Fruit fly (Drosophila melanogaster): ENCODE results near the gene tara.

Gene tara

dm6 chr3R:16260385-16261169 lies 35.1 kb downstream of the tara start (continued):
- TF ChIP-seq pan (optimal IDR thresholded peaks at IDR 0.05), result no peak
- peak in 1 of 2 experiments; percentile 77 for TF ChIP-seq pan (GFP tag; optimal IDR thresholded peaks at IDR 0.05 in 1 of 2, IDR thresholded peaks at IDR 0.05 in 1 of 2)
- TF ChIP-seq disco-r (GFP tag; optimal IDR thresholded peaks at IDR 0.05), result peak; percentile 46
- peak; percentile 64 for TF ChIP-seq CG18599 (GFP tag; optimal IDR thresholded peaks at IDR 0.05)
- TF ChIP-seq CG15011 (GFP tag; optimal IDR thresholded peaks at IDR 0.05), result no peak
- peak; percentile 10 for TF ChIP-seq CG10274 (GFP tag; optimal IDR thresholded peaks at IDR 0.05)
- TF ChIP-seq CG17359 (tag; optimal IDR thresholded peaks at IDR 0.05), result peak; percentile 72
- no peak for TF ChIP-seq cad (GFP tag; optimal IDR thresholded peaks at IDR 0.05)
- peak; percentile 76 for TF ChIP-seq CG1603 (tag; optimal IDR thresholded peaks at IDR 0.05)
- no peak for TF ChIP-seq danr (GFP tag; IDR thresholded peaks at IDR 0.05)
- no peak for TF ChIP-seq lov (optimal IDR thresholded peaks at IDR 0.05)
- TF ChIP-seq lov (GFP tag; IDR thresholded peaks at IDR 0.05), result peak; percentile 74; the same call in 1 of the 3 replicates
- no peak for TF ChIP-seq Hr39 (optimal IDR thresholded peaks at IDR 0.05)
- TF ChIP-seq CG1529 (GFP tag; optimal IDR thresholded peaks at IDR 0.05), result peak; percentile 61
- peak; percentile 69; the same call in 2 of the 3 replicates for TF ChIP-seq zfh1 (GFP tag; IDR thresholded peaks at IDR 0.05)
- TF ChIP-seq CG15696 (tag; optimal IDR thresholded peaks at IDR 0.05), result peak; percentile 75
- TF ChIP-seq H15 (GFP tag; IDR thresholded peaks at IDR 0.05), result peak; percentile 70; the same call in 2 of the 3 replicates
- TF ChIP-seq E2f1 (GFP tag; IDR thresholded peaks at IDR 0.05), result peak; percentile 65
- TF ChIP-seq CG10267 (tag; optimal IDR thresholded peaks at IDR 0.05), result peak; percentile 48
- TF ChIP-seq Lpt (GFP tag; optimal IDR thresholded peaks at IDR 0.05), result peak; percentile 83
- TF ChIP-seq en (GFP tag; optimal IDR thresholded peaks at IDR 0.05), result peak; percentile 42
- peak; percentile 9 for TF ChIP-seq CG9797 (GFP tag; optimal IDR thresholded peaks at IDR 0.05)
- TF ChIP-seq Hey (tag; optimal IDR thresholded peaks at IDR 0.05), result no peak
- TF ChIP-seq CG42726 (GFP tag; IDR thresholded peaks at IDR 0.05; ENCODE audit: partially characterized antibody), result peak; percentile 87
- TF ChIP-seq gce (GFP tag; IDR thresholded peaks at IDR 0.05), result no peak; the same call in 2 of the 3 replicates
- peak; percentile 58 for TF ChIP-seq CG13775 (GFP tag; optimal IDR thresholded peaks at IDR 0.05)
- no peak for TF ChIP-seq hth (optimal IDR thresholded peaks at IDR 0.05)
- peak; percentile 67 to 76 for TF ChIP-seq Pdp1 (GFP tag; optimal IDR thresholded peaks at IDR 0.05)
- peak; percentile 79 for TF ChIP-seq Sry-δ (GFP tag; optimal IDR thresholded peaks at IDR 0.05)
- TF ChIP-seq CG16813 (GFP tag; IDR thresholded peaks at IDR 0.05; ENCODE audit: partially characterized antibody), result peak; percentile 64; the same call in 2 of the 3 replicates
- TF ChIP-seq Ssrp (tag; optimal IDR thresholded peaks at IDR 0.05), result peak; percentile 33
- peak; percentile 75 for TF ChIP-seq lilli (GFP tag; optimal IDR thresholded peaks at IDR 0.05)
- peak; percentile 37 for TF ChIP-seq CG1647 (GFP tag; optimal IDR thresholded peaks at IDR 0.05)
- TF ChIP-seq Hr51 (GFP tag; optimal IDR thresholded peaks at IDR 0.05), result peak; percentile 41 to 44
- peak; percentile 66 for TF ChIP-seq zen (tag; optimal IDR thresholded peaks at IDR 0.05)
- TF ChIP-seq corto (GFP tag; optimal IDR thresholded peaks at IDR 0.05), result no peak
- TF ChIP-seq tll (GFP tag; optimal IDR thresholded peaks at IDR 0.05), result peak in 1 of 2 experiments; percentile 36
- no peak for TF ChIP-seq CG2889 (GFP tag; IDR thresholded peaks at IDR 0.05)
- peak; percentile 90 for TF ChIP-seq CG5245 (GFP tag; optimal IDR thresholded peaks at IDR 0.05)
- peak; percentile 74 for TF ChIP-seq CG3407 (GFP tag; optimal IDR thresholded peaks at IDR 0.05)
- TF ChIP-seq CG10147 (GFP tag; optimal IDR thresholded peaks at IDR 0.05), result no peak
- TF ChIP-seq MESR4 (GFP tag; optimal IDR thresholded peaks at IDR 0.05), result peak; percentile 10
- peak; percentile 33 for TF ChIP-seq yki (optimal IDR thresholded peaks at IDR 0.05)
- peak; percentile 67 for TF ChIP-seq BEAF-32 (GFP tag; optimal IDR thresholded peaks at IDR 0.05)
- no peak for TF ChIP-seq Sox100B (GFP tag; optimal IDR thresholded peaks at IDR 0.05)
- TF ChIP-seq pita (GFP tag; optimal IDR thresholded peaks at IDR 0.05), result peak; percentile 96
- peak; percentile 0 for TF ChIP-seq CG3163 (GFP tag; optimal IDR thresholded peaks at IDR 0.05)
- no peak; the same call in none of the 2 replicates for TF ChIP-seq CG31441 (GFP tag; IDR thresholded peaks at IDR 0.05)
- TF ChIP-seq HLH4C (GFP tag; IDR thresholded peaks at IDR 0.05; ENCODE audit: partially characterized antibody), result no peak; the same call in 2 of the 3 replicates
